Worm (Caenorhabditis elegans) whole organism, late embryonic: ENCODE measurements around the gene F36H1.12.

ENCODE experiments used
- C08G9.2 ChIP-seq: sonication (generic microtip); optimal IDR thresholded peaks from 2 replicates; lab custom pipeline; 2016; ENCODE audit warnings: mild to moderate bottlenecking, missing genetic modification characterization, moderate library complexity, missing compliant biosample characterization
- C38D4.7 ChIP-seq: fragments of 200-800 bp; sonication (Bioruptor generic); optimal IDR thresholded peaks from 2 replicates; lab custom pipeline; 2018; ENCODE audit warnings: mild to moderate bottlenecking, missing genetic modification characterization, moderate library complexity, missing compliant biosample characterization
- F13H6.1 ChIP-seq: sonication (generic microtip); optimal IDR thresholded peaks from 2 replicates; lab custom pipeline; 2016; ENCODE audit warnings: missing genetic modification characterization, missing compliant biosample characterization
- K02D7.2 ChIP-seq: sonication (generic microtip); optimal IDR thresholded peaks from 2 replicates; lab custom pipeline; 2017; ENCODE audit warnings: mild to moderate bottlenecking, missing genetic modification characterization, missing compliant biosample characterization
- K09A11.1 ChIP-seq: sonication (generic microtip); optimal IDR thresholded peaks from 2 replicates; lab custom pipeline; 2017; ENCODE audit warnings: antibody characterized with exemption, mild to moderate bottlenecking, missing genetic modification characterization, missing compliant biosample characterization; ENCODE audit not compliant: insufficient read depth
- T23F11.4 ChIP-seq: fragments of 200-800 bp; sonication (Bioruptor generic); optimal IDR thresholded peaks from 2 replicates; lab custom pipeline; 2018; ENCODE audit warnings: mild to moderate bottlenecking, missing genetic modification characterization, missing compliant biosample characterization
- Y22D7AL.16 ChIP-seq: sonication (generic microtip); optimal IDR thresholded peaks from 2 replicates; lab custom pipeline; 2016; ENCODE audit warnings: missing genetic modification characterization, missing compliant biosample characterization
- ceh-14 ChIP-seq: sonication (generic microtip); optimal IDR thresholded peaks from 2 replicates; lab custom pipeline; 2016; ENCODE audit warnings: missing genotype, missing genetic modification characterization, missing compliant biosample characterization
- ceh-18 ChIP-seq: sonication (generic microtip); optimal IDR thresholded peaks from 2 replicates; lab custom pipeline; 2016; ENCODE audit warnings: missing genetic modification characterization, missing compliant biosample characterization
- ceh-19 ChIP-seq: fragments of 200-800 bp; sonication (Bioruptor generic); optimal IDR thresholded peaks from 2 replicates; lab custom pipeline; 2018; ENCODE audit warnings: mild to moderate bottlenecking, missing genetic modification characterization, missing compliant biosample characterization
- ceh-2 ChIP-seq: sonication (generic microtip); optimal IDR thresholded peaks from 2 replicates; lab custom pipeline; 2016; ENCODE audit warnings: missing genotype, missing genetic modification characterization, missing compliant biosample characterization
- ceh-24 ChIP-seq: sonication (generic microtip); optimal IDR thresholded peaks from 2 replicates; lab custom pipeline; 2016; ENCODE audit warnings: mild to moderate bottlenecking, missing genetic modification characterization, missing compliant biosample characterization
- ceh-30 ChIP-seq: fragments of 150-350 bp; optimal IDR thresholded peaks from 2 replicates; lab custom pipeline; 2014; ENCODE audit warnings: missing biosample characterization, missing genetic modification characterization
- ceh-31 ChIP-seq: sonication (generic microtip); optimal IDR thresholded peaks from 2 replicates; lab custom pipeline; 2016; ENCODE audit warnings: missing genetic modification characterization, missing compliant biosample characterization
- ceh-45 ChIP-seq: fragments of 200-800 bp; sonication (Bioruptor generic); IDR thresholded peaks from 2 replicates; pipeline ENCODE4 v1.3.6; 2022; ENCODE audit warnings: missing genetic modification reagents, missing genetic modification characterization, missing compliant biosample characterization
- ceh-48 ChIP-seq: sonication (generic microtip); optimal IDR thresholded peaks from 2 replicates; lab custom pipeline; 2016; ENCODE audit warnings: missing genetic modification characterization, inconsistent platforms, missing compliant biosample characterization
- elt-2 ChIP-seq: sonication (generic microtip); optimal IDR thresholded peaks from 2 replicates; lab custom pipeline; 2016; ENCODE audit warnings: missing genetic modification reagents, missing genetic modification characterization, missing compliant biosample characterization
- elt-4 ChIP-seq: sonication (generic microtip); optimal IDR thresholded peaks from 2 replicates; lab custom pipeline; 2016; ENCODE audit warnings: missing genetic modification characterization, missing compliant biosample characterization
- ets-4 ChIP-seq: sonication (generic microtip); optimal IDR thresholded peaks from 2 replicates; lab custom pipeline; 2016; ENCODE audit warnings: missing genetic modification characterization, missing compliant biosample characterization
- eyg-1 ChIP-seq: sonication (generic microtip); optimal IDR thresholded peaks from 2 replicates; lab custom pipeline; 2016; ENCODE audit warnings: missing genotype, missing genetic modification characterization, missing compliant biosample characterization
- fax-1 ChIP-seq: sonication (generic microtip); optimal IDR thresholded peaks from 2 replicates; lab custom pipeline; 2016; ENCODE audit warnings: missing genotype, missing genetic modification characterization, missing compliant biosample characterization
- fkh-10 ChIP-seq: fragments of 150-350 bp; optimal IDR thresholded peaks from 2 replicates; lab custom pipeline; 2014; ENCODE audit warnings: missing biosample characterization, missing genetic modification reagents, missing genetic modification characterization
- gmeb-2 ChIP-seq: sonication (generic microtip); optimal IDR thresholded peaks from 2 replicates; lab custom pipeline; 2016; ENCODE audit warnings: missing genetic modification characterization, inconsistent platforms, missing compliant biosample characterization
- hlh-13 ChIP-seq: fragments of 200-800 bp; sonication (Bioruptor generic); optimal IDR thresholded peaks from 2 replicates; lab custom pipeline; 2018; ENCODE audit warnings: mild to moderate bottlenecking, missing genetic modification characterization, missing compliant biosample characterization
- hlh-15 ChIP-seq: sonication (generic microtip); optimal IDR thresholded peaks from 2 replicates; lab custom pipeline; 2016; ENCODE audit warnings: missing genetic modification characterization, missing compliant biosample characterization
- hlh-8 ChIP-seq: sonication (generic microtip); optimal IDR thresholded peaks from 2 replicates; lab custom pipeline; 2016; ENCODE audit warnings: missing genotype, missing genetic modification characterization, missing compliant biosample characterization
- lim-6 ChIP-seq: sonication (generic microtip); optimal IDR thresholded peaks from 2 replicates; lab custom pipeline; 2016; ENCODE audit warnings: missing genetic modification characterization, missing compliant biosample characterization
- madf-2 ChIP-seq: sonication (generic microtip); optimal IDR thresholded peaks from 2 replicates; lab custom pipeline; 2017; ENCODE audit warnings: missing genetic modification characterization, missing compliant biosample characterization
- mec-3 ChIP-seq: sonication (generic microtip); optimal IDR thresholded peaks from 2 replicates; lab custom pipeline; 2016; ENCODE audit warnings: borderline replicate concordance, missing genetic modification characterization, missing compliant biosample characterization
- nfya-1 ChIP-seq: sonication (generic microtip); optimal IDR thresholded peaks from 2 replicates; lab custom pipeline; 2017; ENCODE audit warnings: missing genetic modification characterization, mild to moderate bottlenecking, missing compliant biosample characterization, antibody characterized with exemption, moderate library complexity
- nhr-11 ChIP-seq: fragments of 150-350 bp; optimal IDR thresholded peaks from 2 replicates; lab custom pipeline; 2014; ENCODE audit warnings: missing biosample characterization, missing genetic modification characterization
- npax-4 ChIP-seq: sonication (generic microtip); optimal IDR thresholded peaks from 2 replicates; lab custom pipeline; 2016; ENCODE audit warnings: missing genetic modification characterization, missing compliant biosample characterization
- odd-2 ChIP-seq: sonication (generic microtip); optimal IDR thresholded peaks from 2 replicates; lab custom pipeline; 2017; ENCODE audit warnings: antibody characterized with exemption, mild to moderate bottlenecking, missing genetic modification characterization, missing compliant biosample characterization
- pat-9 ChIP-seq: fragments of 200-800 bp; sonication (Bioruptor generic); optimal IDR thresholded peaks from 2 replicates; lab custom pipeline; 2018; ENCODE audit warnings: mild to moderate bottlenecking, missing genetic modification characterization, moderate library complexity, missing compliant biosample characterization
- pax-1 ChIP-seq: fragments of 150-350 bp; optimal IDR thresholded peaks from 2 replicates; lab custom pipeline; 2014; ENCODE audit warnings: missing biosample characterization, missing genetic modification characterization
- pha-2 ChIP-seq: sonication (generic microtip); optimal IDR thresholded peaks from 2 replicates; lab custom pipeline; 2017; ENCODE audit warnings: mild to moderate bottlenecking, missing genetic modification characterization, missing compliant biosample characterization
- pha-4 ChIP-seq: fragments of 150-350 bp; optimal IDR thresholded peaks from 2 replicates; lab custom pipeline; 2018; ENCODE audit warnings: missing biosample characterization, missing genetic modification reagents, missing genetic modification characterization
- pqm-1 ChIP-seq: sonication (generic microtip); optimal IDR thresholded peaks from 2 replicates; lab custom pipeline; 2016; ENCODE audit warnings: missing genetic modification characterization, missing compliant biosample characterization
- pros-1 ChIP-seq: fragments of 150-350 bp; optimal IDR thresholded peaks from 2 replicates; lab custom pipeline; 2014; ENCODE audit warnings: missing biosample characterization, missing genetic modification reagents, missing genetic modification characterization
- rnt-1 ChIP-seq: sonication (generic microtip); optimal IDR thresholded peaks from 2 replicates; lab custom pipeline; 2016; ENCODE audit warnings: missing genetic modification characterization, missing compliant biosample characterization
- sox-2 ChIP-seq: fragments of 200-800 bp; sonication (Bioruptor generic); IDR thresholded peaks from 2 replicates; pipeline ENCODE4 v1.3.6; 2022; ENCODE audit warnings: missing genetic modification reagents, missing genetic modification characterization, missing compliant biosample characterization
- tbx-7 ChIP-seq: sonication (generic microtip); optimal IDR thresholded peaks from 2 replicates; lab custom pipeline; 2016; ENCODE audit warnings: missing genotype, missing genetic modification characterization, missing compliant biosample characterization
- ttx-3 ChIP-seq: sonication (generic microtip); optimal IDR thresholded peaks from 2 replicates; lab custom pipeline; 2016; ENCODE audit warnings: missing genetic modification reagents, missing genetic modification characterization, missing compliant biosample characterization
- unc-3 ChIP-seq, 2 experiments: fragments of 200-800 bp in 1 of 2; sonication (Bioruptor generic) in 1 of 2; sonication (generic microtip) in 1 of 2; conservative IDR thresholded peaks in 1 of 2; optimal IDR thresholded peaks in 1 of 2; 2 replicates each; pipeline versions ENCODE4 v1.3.6 to Lab custom; 2016 to 2022; ENCODE audit warnings: missing compliant biosample characterization in 2 of 2, missing genetic modification characterization in 2 of 2, missing genetic modification reagents in 1 of 2
- unc-42 ChIP-seq: sonication (generic microtip); optimal IDR thresholded peaks from 2 replicates; lab custom pipeline; 2016; ENCODE audit warnings: missing genotype, missing genetic modification characterization, missing compliant biosample characterization
- unc-55 ChIP-seq: sonication (generic microtip); optimal IDR thresholded peaks from 2 replicates; lab custom pipeline; 2017; ENCODE audit warnings: missing biosample characterization, missing genetic modification reagents, missing genetic modification characterization
- unc-86 ChIP-seq: sonication (generic microtip); optimal IDR thresholded peaks from 2 replicates; lab custom pipeline; 2016; ENCODE audit warnings: missing genetic modification characterization, missing compliant biosample characterization
- zip-5 ChIP-seq: sonication (generic microtip); optimal IDR thresholded peaks from 2 replicates; lab custom pipeline; 2016; ENCODE audit warnings: missing genetic modification characterization, missing compliant biosample characterization
- ztf-16 ChIP-seq: sonication (generic microtip); optimal IDR thresholded peaks from 2 replicates; lab custom pipeline; 2017; ENCODE audit warnings: missing genetic modification characterization, missing compliant biosample characterization

The F36H1.12 gene

DNA sequence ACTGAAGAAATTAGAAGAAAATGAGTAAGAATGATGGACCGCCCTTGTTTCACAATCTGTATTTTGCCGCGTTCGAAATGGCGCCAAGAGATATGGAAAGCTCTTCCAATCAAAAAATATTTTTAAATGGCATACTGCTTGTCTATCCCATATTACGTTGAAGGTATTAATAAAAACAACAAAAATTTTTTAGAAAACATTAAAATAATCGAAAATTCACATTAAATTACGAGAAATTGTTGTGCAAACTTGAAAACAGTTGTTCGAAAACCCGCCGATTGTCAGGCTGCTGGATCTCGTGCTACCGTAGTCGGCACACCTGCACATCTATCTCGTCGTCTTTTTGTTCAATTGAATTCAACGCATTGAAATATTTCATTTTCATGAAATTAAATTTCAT, 30.1 kb upstream of the F36H1.12 start, which contains the start of gene klc-1:
klc-1 (plus strand) TSS at position 127 of the 400 bp plus-strand sequence.
- TF ChIP-seq pax-1 (tag; lab: Kevin White, UChicago) = no peak
- no peak for TF ChIP-seq ceh-24 (tag; lab: Kevin White, UChicago)
- no peak for TF ChIP-seq ceh-48 (tag; lab: Kevin White, UChicago)
- TF ChIP-seq ceh-14 (tag; lab: Kevin White, UChicago) = no peak
- no peak for TF ChIP-seq odd-2 (tag; lab: Kevin White, UChicago)
- TF ChIP-seq fax-1 (tag; lab: Kevin White, UChicago) = no peak
- TF ChIP-seq T23F11.4 = no peak

DNA sequence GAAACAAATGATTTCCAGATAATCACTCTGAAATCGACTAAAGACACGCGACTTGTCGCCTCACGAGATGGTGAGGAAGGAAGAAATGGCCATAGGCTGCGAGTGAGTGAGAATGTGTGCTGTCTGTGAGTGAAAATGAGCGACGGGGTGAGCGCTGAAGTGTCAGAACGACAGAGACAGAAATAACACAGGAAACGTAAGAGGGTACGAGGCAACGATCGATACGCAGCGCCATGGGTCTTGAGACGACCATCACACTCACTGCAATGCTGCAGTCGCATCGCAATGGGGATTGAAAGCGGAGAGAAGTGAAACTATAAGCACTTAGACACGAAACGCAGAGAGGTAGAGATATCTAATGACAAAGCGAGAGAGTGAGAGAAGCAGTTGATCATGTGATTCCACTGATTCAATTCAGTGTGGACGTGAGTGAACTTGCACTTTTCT, 29.3 kb upstream of the F36H1.12 start:
- TF ChIP-seq ceh-30 (peak; percentile 79), pha-2 (no peak), unc-55 (GFP tag; lab: Kevin White, UChicago) (peak; percentile 85), C08G9.2 (tag; lab: Kevin White, UChicago) (peak; percentile 40), pha-4 (tag; lab: Kevin White, UChicago) (no peak), pqm-1 (tag; lab: Kevin White, UChicago) (peak; percentile 73), ttx-3 (tag; lab: Kevin White, UChicago) (no peak), ceh-14 (tag; lab: Kevin White, UChicago) (peak; percentile 82), ceh-24 (tag; lab: Kevin White, UChicago) (no peak), pax-1 (tag; lab: Kevin White, UChicago) (no peak), hlh-8 (tag; lab: Kevin White, UChicago) (peak; percentile 66), gmeb-2 (tag; lab: Kevin White, UChicago) (no peak), nhr-11 (tag; lab: Kevin White, UChicago) (no peak), F13H6.1 (tag; lab: Kevin White, UChicago) (peak; percentile 42), Y22D7AL.16 (tag; lab: Kevin White, UChicago) (no peak), nfya-1 (tag; lab: Kevin White, UChicago) (peak; percentile 97), mec-3 (tag; lab: Kevin White, UChicago) (peak; percentile 18), tbx-7 (tag; lab: Kevin White, UChicago) (no peak), hlh-13 (no peak), unc-3 (GFP tag; conservative IDR thresholded peaks at IDR 0.05; lab: Robert Waterston, UW) (no peak), unc-3 (tag; optimal IDR thresholded peaks at IDR 0.05; lab: Kevin White, UChicago) (peak; percentile 40), unc-42 (tag; lab: Kevin White, UChicago) (peak; percentile 96), ztf-16 (tag; lab: Kevin White, UChicago) (peak; percentile 54), sox-2 (GFP tag; lab: Robert Waterston, UW) (no peak), eyg-1 (tag; lab: Kevin White, UChicago) (peak; percentile 27), lim-6 (tag; lab: Kevin White, UChicago) (peak; percentile 56), ceh-2 (tag; lab: Kevin White, UChicago) (peak; percentile 81), ets-4 (tag; lab: Kevin White, UChicago) (peak; percentile 75), ceh-48 (tag; lab: Kevin White, UChicago) (peak; percentile 91), unc-86 (tag; lab: Kevin White, UChicago) (no peak), zip-5 (tag; lab: Kevin White, UChicago) (no peak), K02D7.2 (no peak), rnt-1 (tag; lab: Kevin White, UChicago) (peak; percentile 84), C38D4.7 (no peak), fkh-10 (GFP tag; lab: Kevin White, UChicago) (no peak), pat-9 (tag; lab: Kevin White, UChicago) (no peak), elt-2 (tag; lab: Kevin White, UChicago) (no peak), K09A11.1 (tag; lab: Kevin White, UChicago) (no peak), T23F11.4 (no peak), odd-2 (tag; lab: Kevin White, UChicago) (no peak), pros-1 (tag; lab: Kevin White, UChicago) (peak; percentile 93), elt-4 (tag; lab: Kevin White, UChicago) (no peak), ceh-31 (tag; lab: Kevin White, UChicago) (peak; percentile 94), ceh-45 (GFP tag; lab: Robert Waterston, UW) (no peak), hlh-15 (no peak), madf-2 (tag; lab: Kevin White, UChicago) (peak; percentile 60), ceh-19 (GFP tag; lab: Kevin White, UChicago) (peak; percentile 64), fax-1 (tag; lab: Kevin White, UChicago) (peak; percentile 45), npax-4 (tag; lab: Kevin White, UChicago) (no peak), ceh-18 (tag; lab: Kevin White, UChicago) (peak; percentile 94)
